Fruit fly (Drosophila melanogaster) whole organism, prepupa: Measurements from ENCODE around the gene CG15221.

Source experiments
- Blimp-1 ChIP-seq: fragments of 200-800 bp; sonication (Bioruptor generic); optimal IDR thresholded peaks from 3 replicates; lab custom pipeline; 2017; ENCODE audit warnings: missing biosample characterization, missing genetic modification characterization, mild to moderate bottlenecking, moderate library complexity, missing genetic modification reagents
- CG10631 ChIP-seq: fragments of 200-800 bp; sonication (Bioruptor generic); optimal IDR thresholded peaks from 2 replicates; lab custom pipeline; 2016; ENCODE audit warnings: missing biosample characterization, missing genetic modification characterization
- CG10669 ChIP-seq: fragments of 200-800 bp; sonication (Bioruptor generic); optimal IDR thresholded peaks from 3 replicates; lab custom pipeline; 2018; ENCODE audit warnings: missing biosample characterization, mild to moderate bottlenecking, missing genetic modification characterization, moderate library complexity
- CG11294 ChIP-seq: fragments of 200-800 bp; sonication (Bioruptor generic); IDR thresholded peaks from 2 replicates; pipeline ENCODE4 v1.3.6; 2022; ENCODE audit warnings: missing biosample characterization, missing genetic modification characterization
- CG11762 ChIP-seq: fragments of 200-800 bp; sonication (Bioruptor generic); optimal IDR thresholded peaks from 3 replicates; lab custom pipeline; 2016; ENCODE audit warnings: missing biosample characterization, missing genetic modification characterization; ENCODE audit not compliant: insufficient read depth
- CG1621 ChIP-seq: fragments of 200-800 bp; sonication (Bioruptor generic); optimal IDR thresholded peaks from 3 replicates; lab custom pipeline; 2018; ENCODE audit warnings: missing biosample characterization, mild to moderate bottlenecking, missing genetic modification characterization
- CG16779 ChIP-seq: fragments of 200-800 bp; sonication (Bioruptor generic); optimal IDR thresholded peaks from 3 replicates; lab custom pipeline; 2017; ENCODE audit warnings: missing biosample characterization, mild to moderate bottlenecking, missing genetic modification characterization
- CG31627 ChIP-seq: fragments of 200-800 bp; sonication (Bioruptor generic); optimal IDR thresholded peaks from 3 replicates; lab custom pipeline; 2016; ENCODE audit warnings: missing biosample characterization, missing genetic modification characterization
- CG32006 ChIP-seq: fragments of 200-800 bp; sonication (Bioruptor generic); optimal IDR thresholded peaks from 3 replicates; lab custom pipeline; 2017; ENCODE audit warnings: missing biosample characterization, mild to moderate bottlenecking, missing genetic modification characterization
- CG34406 ChIP-seq: fragments of 200-800 bp; sonication (Bioruptor generic); optimal IDR thresholded peaks from 3 replicates; lab custom pipeline; 2016; ENCODE audit warnings: missing biosample characterization, missing genetic modification characterization
- CG3919 ChIP-seq: fragments of 200-800 bp; sonication (Bioruptor generic); optimal IDR thresholded peaks from 3 replicates; lab custom pipeline; 2016; ENCODE audit warnings: missing biosample characterization, missing genetic modification characterization
- CG6163 ChIP-seq: fragments of 200-800 bp; sonication (Bioruptor generic); IDR thresholded peaks from 3 replicates; pipeline ENCODE4 v1.3.6; 2022; ENCODE audit warnings: missing biosample characterization, missing genetic modification characterization
- CG6276 ChIP-seq: fragments of 200-800 bp; sonication (Bioruptor generic); optimal IDR thresholded peaks from 2 replicates; lab custom pipeline; 2017; ENCODE audit warnings: missing biosample characterization, mild to moderate bottlenecking, missing genetic modification characterization
- CG6854 ChIP-seq: fragments of 200-800 bp; sonication (Bioruptor generic); optimal IDR thresholded peaks from 2 replicates; lab custom pipeline; 2017; ENCODE audit warnings: missing biosample characterization, mild to moderate bottlenecking, missing genetic modification characterization
- CG8119 ChIP-seq: fragments of 200-800 bp; sonication (Bioruptor generic); IDR thresholded peaks from 3 replicates; pipeline ENCODE4 v1.3.6; 2022; ENCODE audit warnings: missing biosample characterization, missing genetic modification characterization
- CG8632 ChIP-seq: fragments of 200-800 bp; sonication (Bioruptor generic); optimal IDR thresholded peaks from 3 replicates; lab custom pipeline; 2016; ENCODE audit warnings: missing biosample characterization, missing genetic modification characterization
- CG9139 ChIP-seq: fragments of 200-800 bp; sonication (Bioruptor generic); optimal IDR thresholded peaks from 3 replicates; lab custom pipeline; 2017; ENCODE audit warnings: missing biosample characterization, mild to moderate bottlenecking, missing genetic modification characterization
- Eip75B ChIP-seq: fragments of 200-800 bp; sonication (Bioruptor generic); optimal IDR thresholded peaks from 3 replicates; lab custom pipeline; 2016; ENCODE audit warnings: missing biosample characterization, missing genetic modification characterization
- Eip78C ChIP-seq: fragments of 200-800 bp; sonication (Bioruptor generic); peaks from one replicate; lab custom pipeline; 2016; ENCODE audit warnings: missing biosample characterization, missing genetic modification characterization
- Eip93F ChIP-seq: fragments of 200-800 bp; sonication (Bioruptor generic); optimal IDR thresholded peaks from 2 replicates; lab custom pipeline; 2016; ENCODE audit warnings: missing biosample characterization, mild to moderate bottlenecking, missing genetic modification characterization
- Ets21C ChIP-seq: fragments of 200-800 bp; sonication (Bioruptor generic); optimal IDR thresholded peaks from 3 replicates; lab custom pipeline; 2016; ENCODE audit warnings: missing biosample characterization, missing genetic modification characterization
- Ets96B ChIP-seq: fragments of 200-800 bp; optimal IDR thresholded peaks from 2 replicates; lab custom pipeline; 2019; ENCODE audit warnings: missing biosample characterization, mild to moderate bottlenecking, missing genetic modification characterization, moderate library complexity
- Gug ChIP-seq: fragments of 200-800 bp; sonication (Bioruptor generic); IDR thresholded peaks from 2 replicates; pipeline ENCODE4 v1.3.6; 2022; ENCODE audit warnings: missing biosample characterization, missing genetic modification characterization
- Hr4 ChIP-seq: fragments of 200-800 bp; sonication (Bioruptor generic); optimal IDR thresholded peaks from 3 replicates; lab custom pipeline; 2016; ENCODE audit warnings: missing biosample characterization, missing genetic modification characterization
- Met ChIP-seq: fragments of 200-800 bp; sonication (Bioruptor generic); optimal IDR thresholded peaks from 3 replicates; lab custom pipeline; 2016; ENCODE audit warnings: missing biosample characterization, missing genetic modification characterization
- OdsH ChIP-seq: fragments of 200-800 bp; sonication (Bioruptor generic); optimal IDR thresholded peaks from 3 replicates; lab custom pipeline; 2016; ENCODE audit warnings: missing biosample characterization, missing genetic modification characterization
- Sox14 ChIP-seq: fragments of 200-800 bp; sonication (Bioruptor generic); optimal IDR thresholded peaks from 3 replicates; lab custom pipeline; 2016; ENCODE audit warnings: missing biosample characterization, missing genetic modification characterization
- Sox15 ChIP-seq: fragments of 200-800 bp; sonication (Bioruptor generic); optimal IDR thresholded peaks from 3 replicates; lab custom pipeline; 2016; ENCODE audit warnings: missing biosample characterization, missing genetic modification characterization
- acj6 ChIP-seq: fragments of 200-800 bp; sonication (Bioruptor generic); optimal IDR thresholded peaks from 3 replicates; lab custom pipeline; 2016; ENCODE audit warnings: missing biosample characterization, missing genetic modification characterization
- cyc ChIP-seq: fragments of 200-800 bp; sonication (Bioruptor generic); optimal IDR thresholded peaks from 3 replicates; lab custom pipeline; 2016; ENCODE audit warnings: missing biosample characterization, missing genetic modification characterization
- dac ChIP-seq: fragments of 200-800 bp; sonication (Bioruptor generic); optimal IDR thresholded peaks from 2 replicates; lab custom pipeline; 2017; ENCODE audit warnings: missing biosample characterization, mild to moderate bottlenecking, missing genetic modification characterization
- dsx ChIP-seq: fragments of 200-800 bp; optimal IDR thresholded peaks from 3 replicates; lab custom pipeline; 2019; ENCODE audit warnings: missing biosample characterization, mild to moderate bottlenecking, missing genetic modification characterization, moderate library complexity; ENCODE audit not compliant: poor library complexity, severe bottlenecking
- eg ChIP-seq: fragments of 200-800 bp; sonication (Bioruptor generic); IDR thresholded peaks from 3 replicates; pipeline ENCODE4 v1.3.6; 2022; ENCODE audit warnings: missing biosample characterization, missing genetic modification characterization
- esn ChIP-seq: fragments of 200-800 bp; sonication (Bioruptor generic); optimal IDR thresholded peaks from 2 replicates; lab custom pipeline; 2016; ENCODE audit warnings: missing biosample characterization, mild to moderate bottlenecking, missing genetic modification characterization, moderate library complexity
- fkh ChIP-seq: fragments of 200-800 bp; sonication (Bioruptor generic); optimal IDR thresholded peaks from 3 replicates; lab custom pipeline; 2017; ENCODE audit warnings: missing biosample characterization, mild to moderate bottlenecking, missing genetic modification characterization, moderate library complexity
- net ChIP-seq: fragments of 200-800 bp; sonication (Bioruptor generic); optimal IDR thresholded peaks from 3 replicates; lab custom pipeline; 2016; ENCODE audit warnings: missing biosample characterization, missing genetic modification characterization
- pdm3 ChIP-seq: fragments of 200-800 bp; sonication (Bioruptor generic); optimal IDR thresholded peaks from 3 replicates; lab custom pipeline; 2016; ENCODE audit warnings: missing biosample characterization, missing genetic modification characterization
- salr ChIP-seq, 2 experiments: fragments of 200-800 bp; sonication (Bioruptor generic); optimal IDR thresholded peaks; 3 replicates each; lab custom pipeline; 2016 to 2018; ENCODE audit warnings: missing biosample characterization in 2 of 2, missing genetic modification characterization in 2 of 2, mild to moderate bottlenecking in 1 of 2
- spab ChIP-seq: fragments of 200-800 bp; sonication (Bioruptor generic); optimal IDR thresholded peaks from 2 replicates; lab custom pipeline; 2017; ENCODE audit warnings: missing biosample characterization, mild to moderate bottlenecking, missing genetic modification characterization, missing genetic modification reagents
- ss ChIP-seq, 2 experiments: fragments of 200-800 bp; sonication (Bioruptor generic); optimal IDR thresholded peaks; 2 replicates in 1 of 2; 3 replicates in 1 of 2; lab custom pipeline; 2017 to 2018; ENCODE audit warnings: mild to moderate bottlenecking in 2 of 2, missing biosample characterization in 2 of 2, missing genetic modification characterization in 2 of 2, moderate library complexity in 1 of 2
- svp ChIP-seq: fragments of 200-800 bp; sonication (Bioruptor generic); peaks from one replicate; lab custom pipeline; 2016; ENCODE audit warnings: missing biosample characterization, missing genetic modification characterization
- topi ChIP-seq: fragments of 200-800 bp; sonication (Bioruptor generic); optimal IDR thresholded peaks from 3 replicates; lab custom pipeline; 2016; ENCODE audit warnings: missing biosample characterization, missing genetic modification characterization
- vri ChIP-seq: fragments of 200-800 bp; sonication (Bioruptor generic); optimal IDR thresholded peaks from 3 replicates; lab custom pipeline; 2016; ENCODE audit warnings: missing biosample characterization, mild to moderate bottlenecking, missing genetic modification characterization

Gene CG15221

DNA sequence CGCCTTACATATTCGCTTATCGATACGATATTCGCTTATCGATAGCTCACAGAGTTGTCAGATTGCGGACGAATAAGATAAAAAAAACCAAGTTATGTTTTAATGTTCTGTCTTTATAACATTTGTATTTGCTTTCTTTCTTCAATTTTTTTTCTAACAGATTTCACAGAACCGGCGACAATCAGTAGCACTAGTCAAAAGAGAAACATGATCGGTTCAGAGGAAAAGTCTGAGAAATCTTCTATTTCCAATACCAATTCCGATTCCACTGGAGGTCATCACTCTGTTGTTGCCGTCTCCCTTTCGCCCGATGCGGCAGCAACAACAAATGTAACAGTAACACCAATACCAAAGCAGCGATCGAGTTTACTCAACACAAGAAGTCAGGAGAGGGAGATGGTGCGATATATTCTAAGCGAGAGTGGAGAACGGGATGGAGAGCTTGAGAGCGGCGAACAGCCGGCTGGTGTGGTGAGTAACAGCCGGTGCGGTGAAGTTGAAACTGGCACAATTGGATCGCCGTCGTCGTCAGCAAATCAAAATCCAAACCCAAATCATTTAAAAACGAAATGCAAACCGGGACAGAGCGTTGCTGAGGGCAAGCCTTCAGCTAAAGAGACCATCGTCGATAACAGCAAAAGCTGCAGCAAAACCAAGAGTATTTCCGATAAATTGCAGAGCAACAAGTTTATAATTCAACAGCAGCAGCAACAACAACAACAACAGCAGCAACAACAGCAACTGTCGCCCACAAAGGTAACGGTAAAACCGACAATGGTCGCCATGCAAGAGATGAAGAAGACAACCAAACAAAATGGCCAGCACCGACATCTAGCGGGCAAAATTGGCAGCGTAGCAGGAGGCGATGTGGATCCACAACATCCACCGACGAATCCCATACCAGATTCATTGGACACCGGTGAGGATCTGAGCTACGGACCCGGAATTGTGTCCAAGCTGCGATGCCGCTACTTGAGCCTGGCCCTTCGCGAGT is 42.2 kb upstream of the CG15221 start (continued):
- TF ChIP-seq CG10631 (GFP tag; lab: Kevin White, UChicago) (peak; percentile 79), CG6854 (GFP tag; lab: Kevin White, UChicago) (peak; percentile 72), dsx (peak; percentile 45), esn (GFP tag; lab: Kevin White, UChicago) (peak; percentile 76), Ets96B (tag; lab: Kevin White, UChicago) (peak; percentile 29), CG9139 (GFP tag; lab: Kevin White, UChicago) (peak; percentile 38), acj6 (GFP tag; lab: Kevin White, UChicago) (peak; percentile 58), fkh (GFP tag; lab: Kevin White, UChicago) (peak; percentile 91), dac (GFP tag; lab: Kevin White, UChicago) (no peak), Ets21C (GFP tag; lab: Kevin White, UChicago) (peak; percentile 67)
- TF ChIP-seq, all 60 proteins: peak for 53

DNA sequence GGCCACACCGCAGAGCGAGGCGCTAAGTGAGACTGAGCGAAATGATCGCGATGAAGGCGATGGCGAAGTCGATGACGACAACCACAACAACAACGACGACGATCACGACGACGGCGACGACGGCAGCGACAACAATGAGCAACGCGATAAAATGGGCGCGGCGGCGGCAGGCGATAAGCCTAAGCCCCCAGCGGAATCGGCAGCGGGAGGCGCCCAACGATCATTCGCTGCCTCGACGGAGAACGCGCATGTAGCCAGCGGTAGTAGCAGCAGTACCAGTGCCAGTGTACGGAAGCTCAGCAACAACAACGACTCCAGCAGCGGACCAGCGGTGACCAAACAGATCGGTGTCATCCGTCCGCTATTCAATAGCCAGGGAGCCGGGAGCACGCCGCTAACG is 40.6 kb upstream of the CG15221 start:
- TF ChIP-seq Sox14 = peak; percentile 63
- no peak for TF ChIP-seq pdm3
- peak in 1 of 2 experiments; percentile 42 for TF ChIP-seq ss (GFP tag; optimal IDR thresholded peaks at IDR 0.05; lab: Kevin White, UChicago)
- peak; percentile 46 for TF ChIP-seq vri
- TF ChIP-seq Eip93F (GFP tag; lab: Kevin White, UChicago) = peak; percentile 37
- TF ChIP-seq eg = peak; percentile 42; the same call in 1 of the 3 replicates
- TF ChIP-seq Sox15 = no peak
- TF ChIP-seq Eip75B (GFP tag; lab: Kevin White, UChicago) = peak; percentile 7
- no peak for TF ChIP-seq Gug (GFP tag; lab: Robert Waterston, UW)
- TF ChIP-seq CG11294 = no peak
- TF ChIP-seq cyc (GFP tag; lab: Kevin White, UChicago) = no peak
- peak; percentile 13 for TF ChIP-seq esn (GFP tag; lab: Kevin White, UChicago)
- TF ChIP-seq OdsH (GFP tag; lab: Kevin White, UChicago) = no peak
- peak; percentile 60; the same call in 2 of the 3 replicates for TF ChIP-seq CG6163 (GFP tag; lab: Robert Waterston, UW)
- peak; percentile 41 for TF ChIP-seq topi
- peak; percentile 85 for TF ChIP-seq svp (GFP tag; lab: Kevin White, UChicago)
- TF ChIP-seq fkh (GFP tag; lab: Kevin White, UChicago) = peak; percentile 10
- TF ChIP-seq CG8632 (GFP tag; lab: Kevin White, UChicago) = no peak
- peak; percentile 22 for TF ChIP-seq Eip78C
- no peak for TF ChIP-seq net (GFP tag; lab: Kevin White, UChicago)

DNA sequence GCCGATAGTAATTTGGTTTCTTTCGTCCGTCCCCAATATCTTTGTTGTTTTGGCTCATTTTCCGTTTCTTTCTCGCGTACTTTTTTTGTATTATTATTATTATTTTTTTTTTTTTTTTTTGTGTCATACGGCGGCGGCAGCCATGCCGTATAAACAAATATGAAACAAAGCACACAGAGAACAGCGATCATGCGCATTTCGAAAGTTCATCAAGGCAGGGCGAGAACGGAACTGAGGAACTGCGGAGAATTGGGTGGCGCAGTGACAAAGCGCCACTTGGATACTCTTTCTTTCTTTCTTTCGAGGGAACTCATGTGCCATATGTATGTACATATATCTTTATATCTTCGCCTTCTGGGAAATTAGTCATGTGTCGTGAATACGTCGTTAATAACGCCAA is 39.6 kb upstream of the CG15221 start:
- peak; percentile 15 for TF ChIP-seq CG3919
- TF ChIP-seq spab (GFP tag; lab: Kevin White, UChicago) = no peak
- TF ChIP-seq CG6276 (GFP tag; lab: Kevin White, UChicago) = no peak
- TF ChIP-seq CG10631 (GFP tag; lab: Kevin White, UChicago) = peak; percentile 4
- peak; percentile 53 for TF ChIP-seq fkh (GFP tag; lab: Kevin White, UChicago)
- TF ChIP-seq CG31627 (GFP tag; lab: Kevin White, UChicago) = peak; percentile 5
- peak; percentile 35 for TF ChIP-seq CG8632 (GFP tag; lab: Kevin White, UChicago)
- no peak for TF ChIP-seq dac (GFP tag; lab: Kevin White, UChicago)
- peak; percentile 60; the same call in 2 of the 3 replicates for TF ChIP-seq CG8119 (GFP tag; lab: Robert Waterston, UW)
- peak; percentile 46 for TF ChIP-seq CG34406
- TF ChIP-seq CG10669 = peak; percentile 40
- peak; percentile 32 for TF ChIP-seq Eip75B (GFP tag; lab: Kevin White, UChicago)
- peak; percentile 69 for TF ChIP-seq Sox14
- peak; percentile 23 for TF ChIP-seq CG16779 (tag; lab: Kevin White, UChicago)
- TF ChIP-seq net (GFP tag; lab: Kevin White, UChicago) = peak; percentile 30
- peak; percentile 31 for TF ChIP-seq Ets96B (tag; lab: Kevin White, UChicago)
- TF ChIP-seq CG11294 = no peak
- peak; percentile 29 for TF ChIP-seq dsx
- TF ChIP-seq Hr4 = no peak
- no peak for TF ChIP-seq Met (GFP tag; lab: Kevin White, UChicago)
- peak; percentile 34 for TF ChIP-seq CG1621
- TF ChIP-seq cyc (GFP tag; lab: Kevin White, UChicago) = peak; percentile 20
- TF ChIP-seq CG32006 (GFP tag; lab: Kevin White, UChicago) = peak; percentile 30
- TF ChIP-seq CG11762 (GFP tag; lab: Kevin White, UChicago) = peak; percentile 1
- peak; percentile 27 for TF ChIP-seq Blimp-1
- peak in 1 of 2 experiments; percentile 18 for TF ChIP-seq salr (GFP tag; optimal IDR thresholded peaks at IDR 0.05; lab: Kevin White, UChicago)
- peak; percentile 11 for TF ChIP-seq CG6854 (GFP tag; lab: Kevin White, UChicago)
- TF ChIP-seq ss (GFP tag; optimal IDR thresholded peaks at IDR 0.05; lab: Kevin White, UChicago) = peak; percentile 21 to 62
